Worm (Caenorhabditis elegans): ENCODE results near the gene F42G2.2.

The F42G2.2 gene

DNA sequence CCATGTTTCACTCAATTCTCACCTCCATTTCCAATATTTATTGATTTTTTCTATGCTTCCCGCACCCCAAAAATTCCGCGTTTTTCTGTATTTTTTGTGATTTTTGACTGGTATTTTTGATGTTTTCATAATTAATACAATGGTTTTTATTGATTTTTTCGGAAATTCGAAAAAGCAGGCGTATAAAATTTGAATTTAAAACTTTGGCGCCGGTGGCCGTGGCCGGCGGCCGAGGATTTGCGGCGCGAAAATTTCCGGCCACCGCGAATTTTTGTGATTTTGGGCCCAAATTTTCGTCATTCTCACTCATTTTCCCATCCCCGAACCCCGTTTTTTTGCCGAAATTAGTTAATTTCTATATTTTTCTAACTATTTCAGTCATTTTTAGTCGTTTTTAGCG, 29.0 kb downstream of the F42G2.2 start (continued):
- TF ChIP-seq ceh-19 (GFP tag; optimal IDR thresholded peaks at IDR 0.05) (no peak), che-1 (tag; optimal IDR thresholded peaks at IDR 0.05) (peak; percentile 16), eyg-1 (tag; optimal IDR thresholded peaks at IDR 0.05) (no peak), fkh-6 (tag; optimal IDR thresholded peaks at IDR 0.05) (no peak), ama-1 (optimal IDR thresholded peaks at IDR 0.05) (no peak), sox-4 (tag; optimal IDR thresholded peaks at IDR 0.05) (no peak), C38D4.7 (GFP tag; optimal IDR thresholded peaks at IDR 0.05) (no peak), ceh-30 (tag; optimal IDR thresholded peaks at IDR 0.05) (no peak), ceh-14 (tag; optimal IDR thresholded peaks at IDR 0.05) (no peak), pros-1 (tag; optimal IDR thresholded peaks at IDR 0.05) (no peak), unc-86 (tag; optimal IDR thresholded peaks at IDR 0.05) (no peak), ceh-9 (tag; optimal IDR thresholded peaks at IDR 0.05) (no peak), ceh-6 (GFP tag; optimal IDR thresholded peaks at IDR 0.05) (no peak), K09A11.1 (tag; optimal IDR thresholded peaks at IDR 0.05; ENCODE audit: insufficient read depth) (no peak), gmeb-2 (tag; optimal IDR thresholded peaks at IDR 0.05) (no peak), tbx-7 (tag; optimal IDR thresholded peaks at IDR 0.05) (peak; percentile 55), tbx-2 (tag; optimal IDR thresholded peaks at IDR 0.05) (peak; percentile 67), ceh-34 (tag; optimal IDR thresholded peaks at IDR 0.05) (no peak), hlh-30 (tag; optimal IDR thresholded peaks at IDR 0.05; ENCODE audit: insufficient read depth) (no peak), madf-2 (tag; optimal IDR thresholded peaks at IDR 0.05) (no peak)

ce11 chrII:2452492-2452891, 30.5 kb downstream of the F42G2.2 start:
- TF ChIP-seq nfya-1 (tag; optimal IDR thresholded peaks at IDR 0.05), result peak; percentile 13
- TF ChIP-seq ama-1 (optimal IDR thresholded peaks at IDR 0.05), result peak; percentile 78
- peak; percentile 23 for TF ChIP-seq pha-2 (tag; optimal IDR thresholded peaks at IDR 0.05)
- TF ChIP-seq Y22D7AL.16 (tag; optimal IDR thresholded peaks at IDR 0.05), result no peak

- TF ChIP-seq tbx-2 (tag; optimal IDR thresholded peaks at IDR 0.05) (peak; percentile 67), pax-1 (tag; optimal IDR thresholded peaks at IDR 0.05) (peak; percentile 71), ceh-14 (tag; optimal IDR thresholded peaks at IDR 0.05) (no peak), nhr-232 (tag; optimal IDR thresholded peaks at IDR 0.05) (no peak), ceh-34 (tag; optimal IDR thresholded peaks at IDR 0.05) (peak; percentile 62), ama-1 (optimal IDR thresholded peaks at IDR 0.05) (no peak), madf-2 (tag; optimal IDR thresholded peaks at IDR 0.05) (no peak), nfya-1 (tag; optimal IDR thresholded peaks at IDR 0.05) (no peak), ceh-22 (tag; optimal IDR thresholded peaks at IDR 0.05) (no peak), ceh-48 (tag; optimal IDR thresholded peaks at IDR 0.05) (no peak), ceh-2 (tag; optimal IDR thresholded peaks at IDR 0.05) (peak; percentile 53), pha-2 (tag; optimal IDR thresholded peaks at IDR 0.05) (peak; percentile 75), mec-3 (tag; optimal IDR thresholded peaks at IDR 0.05; ENCODE audit: borderline replicate concordance) (no peak), elt-4 (tag; optimal IDR thresholded peaks at IDR 0.05) (no peak), ceh-24 (tag; optimal IDR thresholded peaks at IDR 0.05) (no peak), hlh-13 (GFP tag; optimal IDR thresholded peaks at IDR 0.05) (no peak), dve-1 (tag; optimal IDR thresholded peaks at IDR 0.05) (no peak), unc-42 (tag; optimal IDR thresholded peaks at IDR 0.05) (no peak), zip-5 (tag; optimal IDR thresholded peaks at IDR 0.05) (no peak), hlh-30 (tag; optimal IDR thresholded peaks at IDR 0.05; ENCODE audit: insufficient read depth) (no peak), pag-3 (tag; optimal IDR thresholded peaks at IDR 0.05; ENCODE audit: borderline replicate concordance) (no peak), Y22D7AL.16 (tag; optimal IDR thresholded peaks at IDR 0.05) (no peak), unc-55 (GFP tag; optimal IDR thresholded peaks at IDR 0.05) (no peak), pha-4 (tag; optimal IDR thresholded peaks at IDR 0.05) (no peak), hlh-15 (tag; optimal IDR thresholded peaks at IDR 0.05) (no peak), ceh-30 (tag; optimal IDR thresholded peaks at IDR 0.05) (no peak), eyg-1 (tag; optimal IDR thresholded peaks at IDR 0.05) (no peak), syd-9 (tag; optimal IDR thresholded peaks at IDR 0.05) (no peak), npax-4 (tag; optimal IDR thresholded peaks at IDR 0.05) (no peak), K02D7.2 (tag; optimal IDR thresholded peaks at IDR 0.05) (no peak), pros-1 (tag; optimal IDR thresholded peaks at IDR 0.05) (no peak), C08G9.2 (tag; optimal IDR thresholded peaks at IDR 0.05) (no peak), sox-2 (GFP tag; IDR thresholded peaks at IDR 0.05) (no peak), ceh-45 (GFP tag; IDR thresholded peaks at IDR 0.05) (no peak), sdc-2 (tag; optimal IDR thresholded peaks at IDR 0.05) (no peak), lin-11 (tag; optimal IDR thresholded peaks at IDR 0.05) (no peak), C38D4.7 (GFP tag; optimal IDR thresholded peaks at IDR 0.05) (no peak), ceh-18 (tag; optimal IDR thresholded peaks at IDR 0.05) (peak; percentile 45)
These were observed 32.8 kb downstream of the F42G2.2 start for ce11 chrII:2454822-2455221.
